Worm (Caenorhabditis elegans): ENCODE data around the gene W02A2.5.
A peak's percentile ranks its signal among the peaks of the same experiment; 100 is the strongest.

The W02A2.5 gene

ce11 chrIV:13348592-13348991 lies 5.9 kb downstream of the W02A2.5 start, which contains the start of gene W02A2.12:
Gene W02A2.12, minus strand, starts transcription at chrIV:13348831.
- TF ChIP-seq Y105C5A.15 (GFP tag; IDR thresholded peaks at IDR 0.05) (0 out of 2 replicates have a peak, but pooled peaks have one; percentile 34), egl-43 (GFP tag; IDR thresholded peaks at IDR 0.05) (peak; percentile 44; the same call in 1 of the 2 replicates), set-16 (GFP tag; IDR thresholded peaks at IDR 0.05) (peak; percentile 78), pha-4 (GFP tag; IDR thresholded peaks at IDR 0.05) (peak; percentile 77; the same call in 1 of the 2 replicates), pha-4 (tag; optimal IDR thresholded peaks at IDR 0.05) (no peak), ZK337.2 (GFP tag; IDR thresholded peaks at IDR 0.05) (no peak), lin-38 (GFP tag; IDR thresholded peaks at IDR 0.05) (peak; percentile 31; the same call in 1 of the 2 replicates)

- TF ChIP-seq unc-62 (GFP tag; optimal IDR thresholded peaks at IDR 0.05 in 1 of 2) (peak in 1 of 2 experiments; percentile 70), unc-62 (tag; optimal IDR thresholded peaks at IDR 0.05) (no peak), daf-8 (GFP tag; IDR thresholded peaks at IDR 0.05) (no peak), dmd-6 (GFP tag; IDR thresholded peaks at IDR 0.05) (no peak), nhr-111 (GFP tag; optimal IDR thresholded peaks at IDR 0.05) (no peak), F49E8.2 (tag; optimal IDR thresholded peaks at IDR 0.05; ENCODE audit: borderline replicate concordance) (peak; percentile 22), tag-97 (GFP tag; IDR thresholded peaks at IDR 0.05) (no peak), duxl-1 (tag; optimal IDR thresholded peaks at IDR 0.05; ENCODE audit: poor library complexity) (no peak), ces-1 (GFP tag; optimal IDR thresholded peaks at IDR 0.05) (no peak), Y48G9A.11 (GFP tag; IDR thresholded peaks at IDR 0.05) (0 out of 2 replicates have a peak, but pooled peaks have one; percentile 8), zfp-2 (tag; optimal IDR thresholded peaks at IDR 0.05) (no peak), nhr-10 (tag; optimal IDR thresholded peaks at IDR 0.05) (no peak), hmg-1.1 (GFP tag; IDR thresholded peaks at IDR 0.05) (no peak), D1046.2 (GFP tag; IDR thresholded peaks at IDR 0.05) (no peak), aly-2 (tag; optimal IDR thresholded peaks at IDR 0.05) (no peak), snpc-1.2 (GFP tag; IDR thresholded peaks at IDR 0.05) (peak; percentile 69), unc-130 (GFP tag; optimal IDR thresholded peaks at IDR 0.05) (peak; percentile 91)
Measured at ce11 chrIV:13353143-13353773, 10.6 kb downstream of the W02A2.5 start, which contains the start of the genes rec-8 and mex-5. Gene rec-8, minus strand, starts transcription at chrIV:13353193. Gene mex-5, plus strand, starts transcription at chrIV:13353723.

DNA sequence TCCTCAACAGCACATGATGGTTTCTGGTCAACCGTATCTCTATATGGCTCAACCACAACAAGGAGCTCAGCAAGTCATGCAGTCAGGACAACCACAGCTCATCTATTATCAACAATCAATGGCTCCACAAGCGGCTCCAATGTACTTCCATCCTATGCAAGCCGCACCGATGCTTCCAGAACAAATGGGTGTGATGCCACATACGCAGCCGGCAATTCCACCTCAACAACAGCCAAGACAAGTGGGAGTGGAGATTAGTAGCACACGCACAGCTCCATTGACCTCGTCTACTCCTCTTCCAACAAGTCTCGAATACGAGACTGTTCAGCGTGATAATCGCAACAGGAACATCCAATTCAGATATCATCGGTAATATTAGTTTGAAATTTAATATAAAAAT lies 11.4 kb downstream of the W02A2.5 start:
- no peak for TF ChIP-seq spr-1 (tag; optimal IDR thresholded peaks at IDR 0.05)
- TF ChIP-seq F49E8.2 (tag; optimal IDR thresholded peaks at IDR 0.05; ENCODE audit: borderline replicate concordance), result no peak
- no peak for TF ChIP-seq nhr-111 (GFP tag; optimal IDR thresholded peaks at IDR 0.05)
- no peak for TF ChIP-seq lin-13 (GFP tag; optimal IDR thresholded peaks at IDR 0.05)
- TF ChIP-seq ama-1 (optimal IDR thresholded peaks at IDR 0.05), result no peak
- TF ChIP-seq Y48G9A.11 (GFP tag; IDR thresholded peaks at IDR 0.05), result no peak
- TF ChIP-seq snpc-4 (tag; optimal IDR thresholded peaks at IDR 0.05), result no peak
- no peak for TF ChIP-seq Y5F2A.4 (GFP tag; optimal IDR thresholded peaks at IDR 0.05)
- TF ChIP-seq aly-2 (tag; optimal IDR thresholded peaks at IDR 0.05), result no peak
- TF ChIP-seq dpl-1 (GFP tag; optimal IDR thresholded peaks at IDR 0.05), result no peak
- TF ChIP-seq F44E2.7 (GFP tag; IDR thresholded peaks at IDR 0.05), result no peak
- no peak for TF ChIP-seq vab-7 (GFP tag; IDR thresholded peaks at IDR 0.05)
- TF ChIP-seq gei-8 (GFP tag; optimal IDR thresholded peaks at IDR 0.05), result no peak
- no peak for TF ChIP-seq lin-15B (tag; optimal IDR thresholded peaks at IDR 0.05)

DNA sequence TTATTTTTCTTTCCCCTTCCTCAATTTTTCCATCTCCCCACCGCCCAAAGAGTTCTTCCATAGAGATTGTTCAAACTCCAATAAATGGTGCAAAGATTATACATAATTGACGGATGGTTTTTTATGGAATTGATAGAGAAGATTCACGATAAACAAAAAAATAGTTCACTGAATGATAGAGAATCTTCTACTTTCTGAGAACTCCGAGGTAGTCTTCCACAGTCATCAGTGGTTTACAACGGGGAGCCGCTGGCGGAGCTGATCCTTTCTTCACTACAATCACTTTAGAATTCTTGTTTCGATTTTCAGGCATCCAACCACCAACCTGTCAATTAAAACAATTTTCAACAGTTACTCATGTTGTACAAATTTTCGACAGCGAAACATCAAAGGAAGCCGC lies 13.3 kb downstream of the W02A2.5 start:
- TF ChIP-seq Y48G9A.11 (GFP tag; IDR thresholded peaks at IDR 0.05) (no peak), zfp-2 (tag; optimal IDR thresholded peaks at IDR 0.05) (no peak), ZK546.5 (tag; optimal IDR thresholded peaks at IDR 0.05) (no peak), nhr-111 (GFP tag; optimal IDR thresholded peaks at IDR 0.05) (no peak)

Data from whole organism, L4 larva.